Fruit fly (Drosophila melanogaster): ENCODE results near the gene NimB2.

Gene NimB2

DNA sequence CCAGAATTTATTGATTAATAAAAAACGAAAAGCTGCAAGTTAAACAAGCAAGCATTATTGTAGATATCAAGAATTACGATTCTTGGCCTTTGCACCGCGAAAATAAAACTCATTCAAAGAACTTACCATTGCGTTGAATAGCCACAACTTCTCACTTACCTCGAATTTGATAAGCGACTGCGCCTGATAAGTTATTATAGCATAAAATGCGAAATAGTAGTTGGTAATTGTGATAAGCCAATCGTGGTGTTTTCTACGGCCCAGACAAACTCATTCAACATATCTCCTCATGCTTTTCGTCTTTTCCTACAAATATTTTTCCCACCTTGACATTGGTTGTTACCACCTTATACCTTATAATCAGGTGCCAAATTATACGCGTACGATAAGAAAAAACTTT lies 48.3 kb upstream of the NimB2 start (continued):
- TF ChIP-seq CG18011 (GFP tag; optimal IDR thresholded peaks at IDR 0.05) (no peak), CTCF (GFP tag; optimal IDR thresholded peaks at IDR 0.05) (no peak), Bgb (GFP tag; IDR thresholded peaks at IDR 0.05; ENCODE audit: partially characterized antibody) (no peak), CG10274 (GFP tag; optimal IDR thresholded peaks at IDR 0.05) (no peak), tx (GFP tag; optimal IDR thresholded peaks at IDR 0.05) (no peak), dmrt99B (tag; optimal IDR thresholded peaks at IDR 0.05) (no peak), CG4404 (GFP tag; IDR thresholded peaks at IDR 0.05) (no peak), CG33213 (GFP tag; optimal IDR thresholded peaks at IDR 0.05) (no peak), nau (GFP tag; optimal IDR thresholded peaks at IDR 0.05) (no peak), eve (GFP tag; optimal IDR thresholded peaks at IDR 0.05) (peak in 1 of 2 experiments; percentile 36), CG16779 (GFP tag; IDR thresholded peaks at IDR 0.05) (no peak), CG8388 (GFP tag; optimal IDR thresholded peaks at IDR 0.05) (no peak), kay (GFP tag; optimal IDR thresholded peaks at IDR 0.05) (no peak), nerfin-2 (GFP tag; IDR thresholded peaks at IDR 0.05; ENCODE audit: partially characterized antibody) (no peak), sd (tag; optimal IDR thresholded peaks at IDR 0.05) (peak; percentile 86), al (GFP tag; IDR thresholded peaks at IDR 0.05) (no peak)

DNA sequence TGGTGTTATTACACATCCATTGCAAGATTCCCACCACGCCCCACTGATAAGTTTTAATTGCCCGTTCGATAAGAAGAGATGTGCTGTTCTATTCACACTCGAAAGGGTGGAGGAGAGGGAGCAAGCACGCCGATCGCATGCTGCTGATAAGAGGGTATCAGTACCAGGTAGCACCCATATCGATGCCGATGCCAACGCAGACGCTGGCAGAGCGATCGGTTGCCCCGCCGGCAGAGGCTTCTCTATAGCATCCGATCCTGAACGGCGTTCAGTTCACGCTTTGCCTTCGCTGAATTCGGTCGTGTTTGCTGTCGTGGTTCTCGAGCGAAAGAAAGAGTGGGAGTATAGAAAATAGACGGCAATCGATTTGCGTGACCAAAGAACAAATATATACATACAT lies 46.7 kb upstream of the NimB2 start:
- TF ChIP-seq Ets65A (GFP tag), result peak; percentile 59
- TF ChIP-seq ERR (GFP tag; optimal IDR thresholded peaks at IDR 0.05), result peak; percentile 19
- peak; percentile 24 for TF ChIP-seq gro (GFP tag; optimal IDR thresholded peaks at IDR 0.05)
- no peak for TF ChIP-seq nerfin-2 (GFP tag; IDR thresholded peaks at IDR 0.05; ENCODE audit: partially characterized antibody)
- TF ChIP-seq cas (GFP tag; IDR thresholded peaks at IDR 0.05), result no peak
- no peak for TF ChIP-seq CG3726 (GFP tag; IDR thresholded peaks at IDR 0.05)
- peak; percentile 89 for TF ChIP-seq cwo (GFP tag; optimal IDR thresholded peaks at IDR 0.05)
- peak; percentile 54 for TF ChIP-seq CG13894 (tag; optimal IDR thresholded peaks at IDR 0.05)
- peak; percentile 98 for TF ChIP-seq exex (tag; optimal IDR thresholded peaks at IDR 0.05)
- TF ChIP-seq Drgx (GFP tag; IDR thresholded peaks at IDR 0.05), result no peak
- peak; percentile 49 for TF ChIP-seq CG18599 (GFP tag; optimal IDR thresholded peaks at IDR 0.05)
- TF ChIP-seq grn (GFP tag; optimal IDR thresholded peaks at IDR 0.05), result peak; percentile 98
- TF ChIP-seq pan (optimal IDR thresholded peaks at IDR 0.05), result no peak
- no peak for TF ChIP-seq pan (GFP tag; optimal IDR thresholded peaks at IDR 0.05 in 1 of 2, IDR thresholded peaks at IDR 0.05 in 1 of 2)
- TF ChIP-seq caup (GFP tag; optimal IDR thresholded peaks at IDR 0.05; ENCODE audit: severe bottlenecking), result peak; percentile 51
- peak; percentile 59 for TF ChIP-seq Deaf1 (tag; optimal IDR thresholded peaks at IDR 0.05)
- TF ChIP-seq Fer3 (tag; optimal IDR thresholded peaks at IDR 0.05), result peak; percentile 14
- TF ChIP-seq sima (GFP tag; optimal IDR thresholded peaks at IDR 0.05), result no peak
- TF ChIP-seq CG14441 (GFP tag; IDR thresholded peaks at IDR 0.05), result 0 out of 2 replicates have a peak, but pooled peaks have one; percentile 7
- no peak for TF ChIP-seq CG8281 (tag; optimal IDR thresholded peaks at IDR 0.05)
- TF ChIP-seq chinmo (GFP tag; IDR thresholded peaks at IDR 0.05; ENCODE audit: partially characterized antibody), result 0 out of 4 replicates have a peak, but pooled peaks have one; percentile 66
- peak; percentile 34 for TF ChIP-seq Hmr (GFP tag; optimal IDR thresholded peaks at IDR 0.05)
- peak; percentile 11 for TF ChIP-seq Vsx1 (GFP tag; optimal IDR thresholded peaks at IDR 0.05)
- no peak for TF ChIP-seq CG6854 (GFP tag; optimal IDR thresholded peaks at IDR 0.05)
- TF ChIP-seq so (GFP tag; IDR thresholded peaks at IDR 0.05), result peak; percentile 57; the same call in 1 of the 3 replicates
- TF ChIP-seq D19B (GFP tag; optimal IDR thresholded peaks at IDR 0.05), result peak; percentile 18
- TF ChIP-seq CG6654 (GFP tag; optimal IDR thresholded peaks at IDR 0.05), result no peak
- peak; percentile 28 for TF ChIP-seq HmgZ (tag; optimal IDR thresholded peaks at IDR 0.05)
- no peak for TF ChIP-seq zf30C (GFP tag; optimal IDR thresholded peaks at IDR 0.05)
- 0 out of 3 replicates have a peak, but pooled peaks have one; percentile 53 for TF ChIP-seq CG11456 (GFP tag; IDR thresholded peaks at IDR 0.05)
- 0 out of 3 replicates have a peak, but pooled peaks have one; percentile 9 for TF ChIP-seq CG34422 (GFP tag; IDR thresholded peaks at IDR 0.05)
- TF ChIP-seq Side (GFP tag; optimal IDR thresholded peaks at IDR 0.05), result no peak
- TF ChIP-seq sisA (GFP tag; IDR thresholded peaks at IDR 0.05), result no peak
- TF ChIP-seq Dp (GFP tag; optimal IDR thresholded peaks at IDR 0.05), result no peak
- TF ChIP-seq sd (tag; optimal IDR thresholded peaks at IDR 0.05), result peak; percentile 37
- TF ChIP-seq CG11247 (GFP tag; IDR thresholded peaks at IDR 0.05), result 0 out of 2 replicates have a peak, but pooled peaks have one; percentile 11
